Fruit fly (Drosophila melanogaster) whole organism, wandering third instar larva: ENCODE data around the gene CG5902.

Experiments
- Abd-B ChIP-seq: fragments of >200 bp; optimal IDR thresholded peaks from 2 replicates; lab custom pipeline; 2017; ENCODE audit warnings: missing biosample characterization, missing genetic modification characterization
- CG32264 ChIP-seq: fragments of 200-800 bp; sonication (Bioruptor generic); optimal IDR thresholded peaks from 2 replicates; lab custom pipeline; 2016; ENCODE audit warnings: missing biosample characterization, missing genetic modification characterization
- CG9705 ChIP-seq: fragments of 200-800 bp; sonication (Bioruptor generic); optimal IDR thresholded peaks from 2 replicates; lab custom pipeline; 2018; ENCODE audit warnings: missing biosample characterization, mild to moderate bottlenecking, missing genetic modification characterization
- CrebA ChIP-seq: fragments of 200-800 bp; sonication (Bioruptor generic); optimal IDR thresholded peaks from 2 replicates; lab custom pipeline; 2016; ENCODE audit warnings: missing biosample characterization, mild to moderate bottlenecking, missing genetic modification characterization, borderline replicate concordance
- Dfd ChIP-seq: fragments of >200 bp; optimal IDR thresholded peaks from 2 replicates; lab custom pipeline; 2017; ENCODE audit warnings: missing biosample characterization, missing genetic modification characterization
- Dif ChIP-seq: fragments of 200-275, 200-300 bp; sonication (Bioruptor generic); optimal IDR thresholded peaks from 2 replicates; lab custom pipeline; 2018; ENCODE audit warnings: missing biosample characterization, missing genetic modification characterization; ENCODE audit not compliant: partially characterized antibody
- HLH106 ChIP-seq: fragments of 200-800 bp; optimal IDR thresholded peaks from 3 replicates; lab custom pipeline; 2019; ENCODE audit warnings: missing biosample characterization, mild to moderate bottlenecking, missing genetic modification characterization, moderate library complexity
- Hnf4 ChIP-seq: fragments of 200-800 bp; sonication (Bioruptor generic); optimal IDR thresholded peaks from 2 replicates; lab custom pipeline; 2016; ENCODE audit warnings: missing biosample characterization, mild to moderate bottlenecking, missing genetic modification characterization
- Hr83 ChIP-seq: fragments of 200-300 bp; sonication (Bioruptor generic); optimal IDR thresholded peaks from 2 replicates; lab custom pipeline; 2016; ENCODE audit warnings: missing biosample characterization, mild to moderate bottlenecking, missing genetic modification characterization, moderate library complexity; ENCODE audit not compliant: poor library complexity, severe bottlenecking
- Jra ChIP-seq: sonication (Bioruptor generic); optimal IDR thresholded peaks from 2 replicates; lab custom pipeline; 2016; ENCODE audit warnings: missing biosample characterization, missing genetic modification characterization
- Mio ChIP-seq: sonication (Bioruptor generic); optimal IDR thresholded peaks from 2 replicates; lab custom pipeline; 2016; ENCODE audit warnings: missing biosample characterization, missing genetic modification characterization
- Myc ChIP-seq: fragments of >200 bp; optimal IDR thresholded peaks from 2 replicates; lab custom pipeline; 2017
- N ChIP-seq: fragments of >200 bp; optimal IDR thresholded peaks from 2 replicates; lab custom pipeline; 2018; ENCODE audit warnings: missing biosample characterization, missing external identifiers, missing genetic modification characterization
- OdsH ChIP-seq: fragments of 200-800 bp; sonication (Bioruptor generic); optimal IDR thresholded peaks from 2 replicates; lab custom pipeline; 2016; ENCODE audit warnings: missing biosample characterization, mild to moderate bottlenecking, missing genetic modification characterization
- Sp1 ChIP-seq: fragments of 200-800 bp; sonication (Bioruptor generic); optimal IDR thresholded peaks from 3 replicates; lab custom pipeline; 2019; ENCODE audit warnings: missing biosample characterization, mild to moderate bottlenecking, missing genetic modification characterization, moderate library complexity
- Vsx2 ChIP-seq: fragments of 200-300, 225-300 bp; sonication (Bioruptor generic); optimal IDR thresholded peaks from 2 replicates; lab custom pipeline; 2018; ENCODE audit warnings: missing biosample characterization, missing genetic modification characterization; ENCODE audit not compliant: partially characterized antibody
- br ChIP-seq: fragments of 200-800 bp; sonication (Bioruptor generic); optimal IDR thresholded peaks from 2 replicates; lab custom pipeline; 2016; ENCODE audit warnings: missing biosample characterization, missing genetic modification characterization
- brk ChIP-seq: fragments of 200-800 bp; sonication (Bioruptor generic); optimal IDR thresholded peaks from 2 replicates; lab custom pipeline; 2016; ENCODE audit warnings: missing biosample characterization, mild to moderate bottlenecking, missing genetic modification characterization
- dl ChIP-seq, 2 experiments: fragments of 175-275, 200-275 bp in 1 of 2; fragments of 200-275 bp in 1 of 2; sonication (Bioruptor generic); optimal IDR thresholded peaks; lab custom pipeline; 2018; ENCODE audit warnings: mild to moderate bottlenecking in 2 of 2, missing biosample characterization in 2 of 2, missing genetic modification characterization in 2 of 2, moderate library complexity in 2 of 2; ENCODE audit not compliant: partially characterized antibody in 2 of 2, insufficient read depth in 1 of 2
- foxo ChIP-seq, 2 experiments: fragments of 200-800 bp; sonication (Bioruptor generic); optimal IDR thresholded peaks; 2 replicates in 1 of 2; 3 replicates in 1 of 2; lab custom pipeline; 2016 to 2017; ENCODE audit warnings: missing biosample characterization in 2 of 2, missing genetic modification characterization in 2 of 2
- fru ChIP-seq: fragments of 200-800 bp; sonication (Bioruptor generic); optimal IDR thresholded peaks from 3 replicates; lab custom pipeline; 2016; ENCODE audit warnings: missing biosample characterization, mild to moderate bottlenecking, missing genetic modification characterization
- h ChIP-seq: fragments of 200-800 bp; sonication (Bioruptor generic); optimal IDR thresholded peaks from 3 replicates; lab custom pipeline; 2016; ENCODE audit warnings: missing biosample characterization, mild to moderate bottlenecking, missing genetic modification characterization
- jim ChIP-seq: fragments of 175-275, 200-325 bp; sonication (Bioruptor generic); optimal IDR thresholded peaks from 2 replicates; lab custom pipeline; 2016; ENCODE audit warnings: missing biosample characterization, mild to moderate bottlenecking, missing genetic modification characterization
- psq ChIP-seq: fragments of 200-800 bp; sonication (Bioruptor generic); optimal IDR thresholded peaks from 3 replicates; lab custom pipeline; 2017; ENCODE audit warnings: missing biosample characterization, mild to moderate bottlenecking, missing genetic modification characterization, moderate library complexity
- rgr ChIP-seq: fragments of 200-800 bp; sonication (Bioruptor generic); optimal IDR thresholded peaks from 3 replicates; lab custom pipeline; 2016; ENCODE audit warnings: missing biosample characterization, mild to moderate bottlenecking, missing genetic modification characterization
- sage ChIP-seq: fragments of 200-800 bp; sonication (Bioruptor generic); optimal IDR thresholded peaks from 2 replicates; lab custom pipeline; 2016; ENCODE audit warnings: missing biosample characterization, mild to moderate bottlenecking, missing genetic modification characterization
- sv ChIP-seq: fragments of 200-800 bp; sonication (Bioruptor generic); optimal IDR thresholded peaks from 3 replicates; lab custom pipeline; 2016; ENCODE audit warnings: missing biosample characterization, missing genetic modification characterization
- woc ChIP-seq: sonication (Bioruptor generic); optimal IDR thresholded peaks from 2 replicates; lab custom pipeline; 2016; ENCODE audit warnings: missing biosample characterization, mild to moderate bottlenecking, missing genetic modification characterization

The CG5902 gene

DNA sequence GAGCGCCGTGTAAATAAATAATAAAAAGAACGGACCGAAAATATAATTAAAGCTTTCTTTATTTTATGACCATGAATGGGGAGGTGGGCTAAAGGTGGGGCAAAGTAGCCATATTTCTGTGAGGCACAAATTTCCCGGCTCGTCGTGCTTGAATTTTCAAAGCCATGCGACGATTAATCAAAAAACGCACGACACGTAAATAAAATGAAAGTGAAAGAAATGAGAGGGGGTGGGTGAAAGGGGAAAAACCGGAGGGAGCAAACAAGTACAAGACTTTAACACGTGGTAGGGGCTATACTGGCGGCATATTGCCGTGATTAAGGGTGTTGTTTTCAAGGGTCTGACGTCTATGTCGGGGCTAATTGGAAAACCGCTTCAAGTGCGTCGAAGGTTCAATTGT is 14.7 kb downstream of the CG5902 start:
- TF ChIP-seq Abd-B (GFP tag; lab: Kevin White, UChicago) (no peak), CG32264 (GFP tag; lab: Kevin White, UChicago) (no peak), OdsH (GFP tag; lab: Kevin White, UChicago) (no peak), Myc (lab: Kevin White, UChicago) (no peak), h (no peak), CG9705 (GFP tag; lab: Kevin White, UChicago) (no peak), HLH106 (tag; lab: Kevin White, UChicago) (no peak), Dfd (GFP tag; lab: Kevin White, UChicago) (no peak), sv (GFP tag; lab: Kevin White, UChicago) (no peak), Jra (GFP tag; lab: Kevin White, UChicago) (no peak), dl (GFP tag; optimal IDR thresholded peaks at IDR 0.05; lab: Kevin White, UChicago; ENCODE audit: insufficient read depth in 1 of 2, partially characterized antibody in 2 of 2) (no peak), Hr83 (GFP tag; lab: Kevin White, UChicago) (no peak), Vsx2 (GFP tag; lab: Kevin White, UChicago) (no peak), CrebA (GFP tag; lab: Kevin White, UChicago) (no peak), sage (no peak), brk (GFP tag; lab: Kevin White, UChicago) (no peak), rgr (GFP tag; lab: Kevin White, UChicago) (no peak), Mio (no peak), jim (GFP tag; lab: Kevin White, UChicago) (no peak), fru (no peak)

DNA sequence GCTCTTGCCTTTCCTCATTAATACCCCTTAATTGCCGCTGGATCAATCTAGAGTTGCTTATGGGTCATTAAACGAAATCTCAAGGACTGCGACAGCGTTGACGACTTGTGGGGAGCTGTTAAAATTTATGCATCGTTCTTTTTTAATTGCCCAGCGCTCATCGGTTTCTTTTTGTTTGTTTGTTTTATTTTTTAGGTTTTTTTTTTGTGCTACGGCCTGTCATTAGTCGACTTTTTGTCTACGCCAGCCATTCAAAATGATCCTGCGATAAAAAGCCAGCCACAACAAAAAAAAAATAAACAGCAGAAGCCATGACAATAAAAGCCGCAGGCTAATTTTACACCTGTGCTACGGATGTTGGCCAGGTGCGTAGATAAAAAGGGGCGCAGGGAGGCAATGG is 17.5 kb downstream of the CG5902 start:
- TF ChIP-seq psq (no peak), Hnf4 (GFP tag; lab: Kevin White, UChicago) (no peak), Dfd (GFP tag; lab: Kevin White, UChicago) (no peak), Hr83 (GFP tag; lab: Kevin White, UChicago) (no peak)
- TF ChIP-seq, all 38 proteins: peak for 0

DNA sequence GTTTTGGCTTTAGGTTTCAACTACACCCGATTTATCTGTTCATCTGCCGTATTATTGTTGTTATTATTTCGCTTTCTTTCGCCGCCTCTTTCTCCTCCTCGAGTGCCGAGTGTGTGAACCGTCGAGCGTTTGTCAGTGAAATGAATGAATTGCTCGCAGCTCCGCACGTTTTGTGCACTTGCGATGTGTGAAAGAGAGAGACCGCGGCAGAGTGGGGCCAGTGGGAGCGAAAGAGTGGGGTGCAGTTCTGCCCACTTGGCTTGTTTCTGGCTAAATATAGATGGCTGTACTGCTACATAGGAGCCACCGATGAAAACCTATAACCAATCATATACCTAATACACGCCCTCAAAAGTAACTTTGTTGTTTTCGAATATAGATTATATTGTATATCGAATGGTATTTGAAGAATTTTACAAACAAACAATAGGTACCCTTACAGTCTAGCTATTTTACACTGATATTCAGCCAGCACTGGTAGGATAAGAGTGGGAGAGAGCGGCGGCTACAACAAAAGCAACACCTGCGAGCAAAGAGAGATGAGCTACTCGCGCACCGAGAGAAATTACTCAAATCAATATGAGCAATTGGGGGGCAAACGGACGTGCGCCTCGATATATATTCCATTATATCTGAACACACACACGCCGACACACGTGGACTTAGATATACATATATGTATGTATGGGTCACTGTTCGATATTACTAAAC is 20.2 kb downstream of the CG5902 start:
- TF ChIP-seq fru (peak; percentile 34), Jra (GFP tag; lab: Kevin White, UChicago) (no peak), Hnf4 (GFP tag; lab: Kevin White, UChicago) (no peak), HLH106 (tag; lab: Kevin White, UChicago) (peak; percentile 45), psq (peak; percentile 37), Myc (lab: Kevin White, UChicago) (peak; percentile 99), woc (GFP tag; lab: Kevin White, UChicago) (peak; percentile 45), jim (GFP tag; lab: Kevin White, UChicago) (peak; percentile 43), Abd-B (GFP tag; lab: Kevin White, UChicago) (no peak), sage (no peak), h (peak; percentile 46), Sp1 (GFP tag; lab: Kevin White, UChicago) (peak; percentile 40), Hr83 (GFP tag; lab: Kevin White, UChicago) (peak; percentile 70), br (peak; percentile 33), dl (GFP tag; optimal IDR thresholded peaks at IDR 0.05; lab: Kevin White, UChicago; ENCODE audit: insufficient read depth in 1 of 2, partially characterized antibody in 2 of 2) (peak in 1 of 2 experiments; percentile 9), rgr (GFP tag; lab: Kevin White, UChicago) (no peak), Dif (GFP tag; lab: Kevin White, UChicago) (peak; percentile 68), Vsx2 (GFP tag; lab: Kevin White, UChicago) (peak; percentile 11)
- TF ChIP-seq, all 38 proteins: peak for 13

DNA sequence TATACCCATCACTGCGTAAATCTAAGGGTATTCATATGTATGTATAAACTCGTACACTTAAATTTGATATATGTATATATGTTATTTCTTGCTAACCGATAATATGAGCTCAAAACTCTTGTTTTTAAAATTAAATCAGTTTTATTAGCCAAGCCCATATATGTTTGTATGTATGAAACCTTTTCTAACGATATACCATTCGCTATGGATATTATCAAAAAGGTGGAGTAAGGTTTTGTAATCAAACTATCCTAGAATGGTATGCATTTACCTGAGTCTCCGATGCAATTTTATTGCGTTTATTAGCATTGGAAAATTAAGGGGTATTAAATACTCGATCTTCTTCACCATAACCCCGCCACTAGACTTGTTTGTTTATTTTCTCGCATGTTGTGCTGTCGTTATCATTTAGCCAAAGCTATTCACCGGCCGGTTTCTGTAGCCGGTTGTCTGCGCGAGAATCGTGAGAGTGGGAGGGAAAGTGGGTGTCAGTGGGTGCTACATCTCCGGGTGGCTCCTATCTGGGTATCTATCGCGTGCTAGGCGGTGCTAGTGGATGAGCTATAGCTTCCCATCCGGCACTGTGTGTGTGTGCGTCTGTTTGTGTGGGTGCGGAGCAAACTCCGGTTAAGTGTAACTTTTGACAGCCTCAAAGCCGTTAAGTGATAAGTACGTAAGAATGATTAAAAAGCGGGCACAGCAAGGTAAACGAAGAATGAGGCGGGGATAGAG is 21.5 kb downstream of the CG5902 start:
- no peak for TF ChIP-seq N (GFP tag; lab: Kevin White, UChicago)
- TF ChIP-seq foxo (GFP tag; optimal IDR thresholded peaks at IDR 0.05; lab: Kevin White, UChicago): peak in 1 of 2 experiments; percentile 35
